Worm (Caenorhabditis elegans) whole organism, L2 larva: ENCODE measurements around the gene T01D3.3.

Experiments used
- C34F6.9 ChIP-seq: fragments of 150-350 bp; optimal IDR thresholded peaks from 2 replicates; lab custom pipeline; 2014; ENCODE audit warnings: missing biosample characterization, missing genetic modification characterization
- F13H6.1 ChIP-seq: sonication (generic microtip); optimal IDR thresholded peaks from 2 replicates; lab custom pipeline; 2016; ENCODE audit warnings: missing genetic modification characterization, missing compliant biosample characterization
- R02D3.7 ChIP-seq: fragments of 150-350 bp; optimal IDR thresholded peaks from 2 replicates; lab custom pipeline; 2014; ENCODE audit warnings: missing biosample characterization, missing genetic modification characterization
- Y55F3AM.14 ChIP-seq: fragments of 200-800 bp; sonication (Bioruptor generic); optimal IDR thresholded peaks from 2 replicates; lab custom pipeline; 2018; ENCODE audit warnings: mild to moderate bottlenecking, missing genetic modification characterization, missing compliant biosample characterization
- ZK546.5 ChIP-seq: sonication (generic microtip); optimal IDR thresholded peaks from 2 replicates; lab custom pipeline; 2017; ENCODE audit warnings: missing biosample characterization, missing genetic modification characterization
- alr-1 ChIP-seq: fragments of 150-350 bp; optimal IDR thresholded peaks from 2 replicates; lab custom pipeline; 2014; ENCODE audit warnings: missing biosample characterization, missing genetic modification characterization
- aly-2 ChIP-seq: fragments of 150-350 bp; optimal IDR thresholded peaks from 2 replicates; lab custom pipeline; 2014; ENCODE audit warnings: missing biosample characterization, missing genetic modification characterization
- ama-1 ChIP-seq: fragments of 150-350 bp; optimal IDR thresholded peaks from 2 replicates; lab custom pipeline; 2018; ENCODE audit warnings: inconsistent platforms
- blmp-1 ChIP-seq: sonication (generic microtip); optimal IDR thresholded peaks from 2 replicates; lab custom pipeline; 2017; ENCODE audit warnings: missing genetic modification characterization, mild to moderate bottlenecking, missing compliant biosample characterization, antibody characterized with exemption, moderate library complexity; ENCODE audit not compliant: insufficient read depth
- ceh-16 ChIP-seq: fragments of 150-350 bp; optimal IDR thresholded peaks from 2 replicates; lab custom pipeline; 2014; ENCODE audit warnings: missing biosample characterization, missing genetic modification characterization
- ceh-82 ChIP-seq: fragments of 150-350 bp; optimal IDR thresholded peaks from 2 replicates; lab custom pipeline; 2014; ENCODE audit warnings: missing biosample characterization, missing genetic modification characterization
- crh-2 ChIP-seq: sonication (generic microtip); optimal IDR thresholded peaks from 2 replicates; lab custom pipeline; 2017; ENCODE audit warnings: missing biosample characterization, missing genetic modification characterization
- dmd-4 ChIP-seq: sonication (generic microtip); optimal IDR thresholded peaks from 2 replicates; lab custom pipeline; 2017; ENCODE audit warnings: missing biosample characterization, missing genetic modification characterization
- egl-27 ChIP-seq: sonication (generic microtip); optimal IDR thresholded peaks from 3 replicates; lab custom pipeline; 2017; ENCODE audit warnings: missing biosample characterization, missing genetic modification reagents, missing genetic modification characterization
- elt-1 ChIP-seq: fragments of 150-350 bp; optimal IDR thresholded peaks from 2 replicates; lab custom pipeline; 2014; ENCODE audit warnings: missing biosample characterization, missing genetic modification characterization
- elt-3 ChIP-seq: sonication (generic microtip); optimal IDR thresholded peaks from 2 replicates; lab custom pipeline; 2017; ENCODE audit warnings: missing biosample characterization, missing genetic modification characterization
- fos-1 ChIP-seq: fragments of 150-350 bp; optimal IDR thresholded peaks from 2 replicates; lab custom pipeline; 2014; ENCODE audit warnings: missing biosample characterization, missing genetic modification characterization
- gmeb-1 ChIP-seq: fragments of 150-350 bp; optimal IDR thresholded peaks from 2 replicates; lab custom pipeline; 2014; ENCODE audit warnings: missing biosample characterization, missing genetic modification characterization
- lin-11 ChIP-seq: fragments of 150-350 bp; sonication (generic microtip); optimal IDR thresholded peaks from 2 replicates; lab custom pipeline; 2014; ENCODE audit warnings: missing biosample characterization, missing genetic modification characterization, inconsistent platforms, mixed read lengths
- lin-13 ChIP-seq: fragments of 150-350 bp; optimal IDR thresholded peaks from 2 replicates; lab custom pipeline; 2014; ENCODE audit warnings: missing biosample characterization, missing genetic modification reagents, missing genetic modification characterization
- lin-39 ChIP-seq: fragments of 150-350 bp; optimal IDR thresholded peaks from 2 replicates; lab custom pipeline; 2014; ENCODE audit warnings: missing biosample characterization, missing genetic modification reagents, missing genetic modification characterization
- lsy-2 ChIP-seq, 2 experiments: fragments of 150-350 bp in 1 of 2; sonication (generic microtip) in 1 of 2; optimal IDR thresholded peaks; 2 replicates each; lab custom pipeline; 2014 to 2017; ENCODE audit warnings: missing biosample characterization in 2 of 2, missing genetic modification characterization in 2 of 2
- mab-5 ChIP-seq: fragments of 150-350 bp; optimal IDR thresholded peaks from 2 replicates; lab custom pipeline; 2014; ENCODE audit warnings: missing biosample characterization, missing genetic modification characterization
- mbf-1 ChIP-seq: sonication (generic microtip); optimal IDR thresholded peaks from 2 replicates; lab custom pipeline; 2017; ENCODE audit warnings: missing biosample characterization, missing genetic modification characterization
- mdl-1 ChIP-seq, 2 experiments: fragments of 150-350 bp in 1 of 2; sonication (generic microtip) in 1 of 2; optimal IDR thresholded peaks; 2 replicates each; lab custom pipeline; 2017; ENCODE audit warnings: missing biosample characterization in 2 of 2, missing genetic modification characterization in 2 of 2
- nhr-10 ChIP-seq: sonication (generic microtip); optimal IDR thresholded peaks from 2 replicates; lab custom pipeline; 2017; ENCODE audit warnings: missing biosample characterization, missing genetic modification characterization
- nhr-11 ChIP-seq: fragments of 150-350 bp; optimal IDR thresholded peaks from 2 replicates; lab custom pipeline; 2014; ENCODE audit warnings: missing biosample characterization, missing genetic modification characterization
- nhr-12 ChIP-seq: fragments of 150-350 bp; optimal IDR thresholded peaks from 2 replicates; lab custom pipeline; 2014; ENCODE audit warnings: missing biosample characterization, missing genetic modification characterization
- nhr-129 ChIP-seq: fragments of 150-350 bp; optimal IDR thresholded peaks from 2 replicates; lab custom pipeline; 2014; ENCODE audit warnings: missing biosample characterization, missing genetic modification characterization
- nhr-21 ChIP-seq: fragments of 150-350 bp; optimal IDR thresholded peaks from 2 replicates; lab custom pipeline; 2014; ENCODE audit warnings: missing biosample characterization, missing genetic modification characterization
- nhr-23 ChIP-seq: fragments of 150-350 bp; optimal IDR thresholded peaks from 2 replicates; lab custom pipeline; 2014; ENCODE audit warnings: missing biosample characterization, missing genetic modification reagents, missing genetic modification characterization
- nhr-237 ChIP-seq: fragments of 150-350 bp; optimal IDR thresholded peaks from 2 replicates; lab custom pipeline; 2014; ENCODE audit warnings: missing biosample characterization, missing genetic modification characterization
- nhr-25 ChIP-seq: fragments of 150-350 bp; sonication (generic microtip); optimal IDR thresholded peaks from 3 replicates; lab custom pipeline; 2014; ENCODE audit warnings: missing biosample characterization, missing genetic modification characterization
- nhr-6 ChIP-seq: fragments of 150-350 bp; optimal IDR thresholded peaks from 2 replicates; lab custom pipeline; 2014; ENCODE audit warnings: missing biosample characterization, missing genetic modification characterization
- nhr-77 ChIP-seq: fragments of 150-350 bp; optimal IDR thresholded peaks from 2 replicates; lab custom pipeline; 2014; ENCODE audit warnings: missing biosample characterization, missing genetic modification characterization
- peb-1 ChIP-seq: fragments of 150-350 bp; optimal IDR thresholded peaks from 2 replicates; lab custom pipeline; 2014; ENCODE audit warnings: missing biosample characterization, missing genetic modification characterization
- sem-4 ChIP-seq: fragments of 150-350 bp; optimal IDR thresholded peaks from 2 replicates; lab custom pipeline; 2014; ENCODE audit warnings: missing biosample characterization, missing genetic modification reagents, missing genetic modification characterization
- skn-1 ChIP-seq: sonication (generic microtip); optimal IDR thresholded peaks from 2 replicates; lab custom pipeline; 2017; ENCODE audit warnings: missing biosample characterization, missing genetic modification characterization
- sma-3 ChIP-seq: sonication (generic microtip); optimal IDR thresholded peaks from 2 replicates; lab custom pipeline; 2016; ENCODE audit warnings: missing genetic modification reagents, missing genetic modification characterization, missing compliant biosample characterization
- sma-9 ChIP-seq, 2 experiments: fragments of 150-350 bp in 1 of 2; sonication (generic microtip) in 1 of 2; optimal IDR thresholded peaks; 2 replicates each; lab custom pipeline; 2014 to 2016; ENCODE audit warnings: missing genetic modification characterization in 2 of 2, mild to moderate bottlenecking in 1 of 2, missing biosample characterization in 1 of 2, missing compliant biosample characterization in 1 of 2, missing genetic modification reagents in 1 of 2, moderate library complexity in 1 of 2
- snpc-4 ChIP-seq: fragments of 150-350 bp; optimal IDR thresholded peaks from 2 replicates; lab custom pipeline; 2014; ENCODE audit warnings: missing biosample characterization, missing genetic modification characterization
- unc-39 ChIP-seq: fragments of 150-350 bp; optimal IDR thresholded peaks from 2 replicates; lab custom pipeline; 2014; ENCODE audit warnings: missing biosample characterization, missing genetic modification characterization
- unc-55 ChIP-seq: fragments of 150-350 bp; sonication (generic microtip); optimal IDR thresholded peaks from 3 replicates; lab custom pipeline; 2014; ENCODE audit warnings: missing biosample characterization, missing genetic modification reagents, missing genetic modification characterization
- unc-62 ChIP-seq: fragments of 150-350 bp; optimal IDR thresholded peaks from 2 replicates; lab custom pipeline; 2014; ENCODE audit warnings: missing biosample characterization, missing genetic modification reagents, missing genetic modification characterization
- zag-1 ChIP-seq: fragments of 150-350 bp; optimal IDR thresholded peaks from 2 replicates; lab custom pipeline; 2014; ENCODE audit warnings: missing biosample characterization, missing genetic modification characterization
- ztf-1 ChIP-seq: fragments of 200-800 bp; sonication (Bioruptor generic); conservative IDR thresholded peaks from 2 replicates; pipeline ENCODE4 v1.3.6; 2022; ENCODE audit warnings: missing genetic modification characterization, missing compliant biosample characterization
- ztf-11 ChIP-seq: sonication (generic microtip); optimal IDR thresholded peaks from 2 replicates; lab custom pipeline; 2017; ENCODE audit warnings: missing biosample characterization, missing genetic modification characterization
- ztf-4 ChIP-seq: fragments of 150-350 bp; optimal IDR thresholded peaks from 2 replicates; lab custom pipeline; 2014; ENCODE audit warnings: missing biosample characterization, missing genetic modification characterization

Gene T01D3.3

DNA sequence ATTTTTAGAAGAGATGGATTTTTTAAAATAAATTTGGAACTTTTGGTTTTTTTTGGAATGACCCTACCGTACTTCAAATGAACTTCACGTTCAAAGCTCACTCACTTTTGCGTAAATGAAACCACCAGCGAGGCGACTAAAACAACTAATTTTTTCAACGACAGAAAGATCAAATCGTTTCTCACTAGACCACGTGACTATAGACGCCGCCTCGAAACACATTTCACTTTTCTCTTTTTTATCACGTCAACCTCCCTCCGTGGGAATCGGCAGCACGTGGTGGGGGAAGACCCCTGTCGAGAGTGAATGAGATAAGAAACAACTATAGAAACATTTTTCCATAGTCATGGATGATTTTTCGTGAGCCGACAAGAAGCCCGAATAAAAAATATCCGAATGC is 46.8 kb upstream of the T01D3.3 start:
- TF ChIP-seq nhr-25 (tag; lab: Kevin White, UChicago), result peak; percentile 91
- TF ChIP-seq ztf-11 (tag; lab: Kevin White, UChicago), result no peak
- TF ChIP-seq elt-1 (tag; lab: Kevin White, UChicago), result no peak
- TF ChIP-seq unc-62, result peak; percentile 27
- TF ChIP-seq crh-2, result peak; percentile 91
- TF ChIP-seq nhr-10 (tag; lab: Kevin White, UChicago), result peak; percentile 5
- peak; percentile 48 for TF ChIP-seq ama-1 (lab: Kevin White, UChicago)
- peak; percentile 9 for TF ChIP-seq unc-55
- TF ChIP-seq lin-39 (tag; lab: Kevin White, UChicago), result no peak
- no peak for TF ChIP-seq ztf-1 (GFP tag; lab: Robert Waterston, UW)
- peak; percentile 65 for TF ChIP-seq gmeb-1 (tag; lab: Kevin White, UChicago)
- peak; percentile 65 for TF ChIP-seq C34F6.9
- no peak for TF ChIP-seq aly-2 (tag; lab: Kevin White, UChicago)
- peak; percentile 12 to 74 for TF ChIP-seq lsy-2 (tag; optimal IDR thresholded peaks at IDR 0.05; lab: Kevin White, UChicago)
- peak; percentile 100 for TF ChIP-seq sma-9 (GFP tag; optimal IDR thresholded peaks at IDR 0.05; lab: Kevin White, UChicago)
- TF ChIP-seq sma-9 (tag; optimal IDR thresholded peaks at IDR 0.05; lab: Kevin White, UChicago), result peak; percentile 20
- TF ChIP-seq Y55F3AM.14, result no peak
- TF ChIP-seq nhr-77 (tag; lab: Kevin White, UChicago), result no peak
- TF ChIP-seq R02D3.7 (tag; lab: Kevin White, UChicago), result no peak
- TF ChIP-seq nhr-237 (tag; lab: Kevin White, UChicago), result no peak
- TF ChIP-seq nhr-129 (tag; lab: Kevin White, UChicago), result peak; percentile 87
- TF ChIP-seq peb-1 (tag; lab: Kevin White, UChicago), result no peak
- no peak for TF ChIP-seq ceh-82 (tag; lab: Kevin White, UChicago)
- TF ChIP-seq elt-3 (tag; lab: Kevin White, UChicago), result no peak
- no peak for TF ChIP-seq nhr-23
- peak; percentile 70 for TF ChIP-seq egl-27
- TF ChIP-seq sma-3 (GFP tag; lab: Kevin White, UChicago), result peak; percentile 93
- peak; percentile 3 for TF ChIP-seq ceh-16 (tag; lab: Kevin White, UChicago)
- TF ChIP-seq mbf-1 (tag; lab: Kevin White, UChicago), result no peak
- TF ChIP-seq mab-5 (tag; lab: Kevin White, UChicago), result no peak
- TF ChIP-seq F13H6.1 (tag; lab: Kevin White, UChicago), result peak; percentile 89
- TF ChIP-seq zag-1 (tag; lab: Kevin White, UChicago), result no peak
- TF ChIP-seq lin-13 (GFP tag; lab: Kevin White, UChicago), result peak; percentile 70
- TF ChIP-seq dmd-4 (tag; lab: Kevin White, UChicago), result no peak
- peak; percentile 93 to 97 for TF ChIP-seq mdl-1 (tag; optimal IDR thresholded peaks at IDR 0.05; lab: Kevin White, UChicago)
- TF ChIP-seq nhr-11 (tag; lab: Kevin White, UChicago), result no peak
- no peak for TF ChIP-seq nhr-12 (tag; lab: Kevin White, UChicago)
- no peak for TF ChIP-seq ZK546.5 (tag; lab: Kevin White, UChicago)
- TF ChIP-seq blmp-1 (tag; lab: Kevin White, UChicago), result peak; percentile 98
- no peak for TF ChIP-seq lin-11 (tag; lab: Kevin White, UChicago)
- peak; percentile 78 for TF ChIP-seq sem-4 (tag; lab: Kevin White, UChicago)
- no peak for TF ChIP-seq skn-1 (tag; lab: Kevin White, UChicago)
- peak; percentile 29 for TF ChIP-seq snpc-4
- TF ChIP-seq ztf-4, result peak; percentile 88
- TF ChIP-seq unc-39 (tag; lab: Kevin White, UChicago), result no peak
- TF ChIP-seq alr-1 (tag; lab: Kevin White, UChicago), result no peak
- TF ChIP-seq nhr-6 (tag; lab: Kevin White, UChicago), result no peak
- TF ChIP-seq nhr-21, result peak; percentile 76
- peak; percentile 69 for TF ChIP-seq fos-1
- TF ChIP-seq, all 48 proteins: peak for 23
